Fruit fly (Drosophila melanogaster): ENCODE data around the gene Galk.

Galk gene

DNA sequence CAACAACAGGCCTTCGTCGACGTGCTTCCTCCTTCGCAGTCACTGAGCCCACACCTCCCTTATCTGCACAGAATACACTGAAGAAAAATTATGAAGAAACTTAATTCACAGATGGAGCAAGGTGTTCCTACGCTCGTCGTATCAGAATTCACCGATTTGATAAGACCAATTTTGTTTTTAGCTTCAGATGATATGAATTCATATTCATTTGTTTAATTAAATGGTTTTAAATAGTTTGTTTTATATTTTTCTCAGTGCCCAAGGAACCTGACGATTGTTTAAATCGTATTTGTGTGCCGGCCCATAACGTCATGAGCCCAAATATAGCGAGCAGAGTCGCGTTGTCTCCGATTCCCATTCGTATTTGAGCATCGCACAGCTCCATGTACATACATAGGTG lies 37.7 kb upstream of the Galk start (continued):
- TF ChIP-seq CG4404 (GFP tag; IDR thresholded peaks at IDR 0.05) = peak; percentile 88
- TF ChIP-seq row (GFP tag; IDR thresholded peaks at IDR 0.05) = peak; percentile 75
- no peak for TF ChIP-seq oc (tag; optimal IDR thresholded peaks at IDR 0.05)
- no peak for TF ChIP-seq disco-r (GFP tag; optimal IDR thresholded peaks at IDR 0.05)
- peak; percentile 28 for TF ChIP-seq CrebB (tag; optimal IDR thresholded peaks at IDR 0.05)
- TF ChIP-seq stc (GFP tag; IDR thresholded peaks at IDR 0.05) = 0 out of 2 replicates have a peak, but pooled peaks have one; percentile 12
- TF ChIP-seq NK7.1 (GFP tag; optimal IDR thresholded peaks at IDR 0.05) = peak; percentile 41
- TF ChIP-seq phol (tag; optimal IDR thresholded peaks at IDR 0.05) = peak; percentile 72
- no peak for TF ChIP-seq ftz-f1 (GFP tag; optimal IDR thresholded peaks at IDR 0.05)
- peak; percentile 51 for TF ChIP-seq Sox102F (GFP tag; optimal IDR thresholded peaks at IDR 0.05)
- peak; percentile 97 for TF ChIP-seq sens (GFP tag)
- TF ChIP-seq cas (GFP tag; IDR thresholded peaks at IDR 0.05) = no peak
- TF ChIP-seq CG17186 (GFP tag; optimal IDR thresholded peaks at IDR 0.05) = no peak
- peak; percentile 8 for TF ChIP-seq CG8281 (tag; optimal IDR thresholded peaks at IDR 0.05)
- TF ChIP-seq eve (GFP tag; optimal IDR thresholded peaks at IDR 0.05) = no peak
- TF ChIP-seq tup (GFP tag; optimal IDR thresholded peaks at IDR 0.05) = peak; percentile 48
- TF ChIP-seq Awh (GFP tag; IDR thresholded peaks at IDR 0.05) = no peak
- peak; percentile 55 for TF ChIP-seq CG13424 (tag; optimal IDR thresholded peaks at IDR 0.05)
- TF ChIP-seq Chrac-16 (GFP tag; optimal IDR thresholded peaks at IDR 0.05) = peak; percentile 77
- 0 out of 2 replicates have a peak, but pooled peaks have one; percentile 22 for TF ChIP-seq MBD-R2 (GFP tag; IDR thresholded peaks at IDR 0.05)
- TF ChIP-seq bab2 (GFP tag; optimal IDR thresholded peaks at IDR 0.05) = peak; percentile 59
- no peak for TF ChIP-seq unc-4 (GFP tag; IDR thresholded peaks at IDR 0.05; ENCODE audit: partially characterized antibody)
- TF ChIP-seq CG8478 (optimal IDR thresholded peaks at IDR 0.05) = no peak
- no peak for TF ChIP-seq bowl (GFP tag; IDR thresholded peaks at IDR 0.05)
- TF ChIP-seq CG3995 (GFP tag; optimal IDR thresholded peaks at IDR 0.05) = no peak
- TF ChIP-seq Usf (GFP tag; optimal IDR thresholded peaks at IDR 0.05) = peak; percentile 60
- peak; percentile 57 to 74 for TF ChIP-seq Pdp1 (GFP tag; optimal IDR thresholded peaks at IDR 0.05)
- TF ChIP-seq al (GFP tag; IDR thresholded peaks at IDR 0.05) = 0 out of 2 replicates have a peak, but pooled peaks have one; percentile 20
- no peak for TF ChIP-seq CG10431 (GFP tag; optimal IDR thresholded peaks at IDR 0.05)
- peak; percentile 10 for TF ChIP-seq CG31388 (GFP tag; optimal IDR thresholded peaks at IDR 0.05)
- 0 out of 2 replicates have a peak, but pooled peaks have one; percentile 19 for TF ChIP-seq CG3847 (GFP tag; IDR thresholded peaks at IDR 0.05)
- TF ChIP-seq Vsx1 (GFP tag; optimal IDR thresholded peaks at IDR 0.05) = no peak
- TF ChIP-seq Hr78 (GFP tag; optimal IDR thresholded peaks at IDR 0.05) = no peak
- TF ChIP-seq CG18476 (GFP tag; optimal IDR thresholded peaks at IDR 0.05) = peak; percentile 13
- TF ChIP-seq odd (GFP tag; optimal IDR thresholded peaks at IDR 0.05) = no peak
- TF ChIP-seq CG11504 (tag; optimal IDR thresholded peaks at IDR 0.05) = peak; percentile 69
- TF ChIP-seq fru (optimal IDR thresholded peaks at IDR 0.05) = no peak
- TF ChIP-seq CG16815 (GFP tag; optimal IDR thresholded peaks at IDR 0.05) = peak; percentile 75
- peak; percentile 80 for TF ChIP-seq CG15479 (GFP tag; optimal IDR thresholded peaks at IDR 0.05)
- TF ChIP-seq pan (optimal IDR thresholded peaks at IDR 0.05) = no peak
- peak in 1 of 2 experiments; percentile 60 for TF ChIP-seq pan (GFP tag; optimal IDR thresholded peaks at IDR 0.05 in 1 of 2, IDR thresholded peaks at IDR 0.05 in 1 of 2)
- no peak for TF ChIP-seq MTF-1 (GFP tag; optimal IDR thresholded peaks at IDR 0.05; ENCODE audit: borderline replicate concordance)
- TF ChIP-seq fd102C (GFP tag; optimal IDR thresholded peaks at IDR 0.05) = peak; percentile 93
- TF ChIP-seq lola (GFP tag; optimal IDR thresholded peaks at IDR 0.05) = peak in 1 of 3 experiments; percentile 87
- peak; percentile 90 for TF ChIP-seq Med (GFP tag)
- no peak for TF ChIP-seq CG31365 (tag; optimal IDR thresholded peaks at IDR 0.05)
- TF ChIP-seq CG5245 (GFP tag; optimal IDR thresholded peaks at IDR 0.05) = peak; percentile 45
- TF ChIP-seq BEAF-32 (GFP tag; optimal IDR thresholded peaks at IDR 0.05) = no peak
- TF ChIP-seq abd-A (tag; optimal IDR thresholded peaks at IDR 0.05) = no peak
- no peak for TF ChIP-seq B-H1 (GFP tag; IDR thresholded peaks at IDR 0.05)
- no peak for TF ChIP-seq Hand (GFP tag; optimal IDR thresholded peaks at IDR 0.05)
